Worm (Caenorhabditis elegans) whole organism, midembryonic: ENCODE data around the gene old-1.

Source experiments
- T22C8.4 ChIP-seq: fragments of 200-800 bp; sonication (Bioruptor generic); IDR thresholded peaks from 2 replicates; pipeline ENCODE4 v1.3.6; 2022; ENCODE audit warnings: missing genetic modification characterization, missing compliant biosample characterization
- flt-1 ChIP-seq: fragments of 200-800 bp; sonication (Bioruptor generic); IDR thresholded peaks from 2 replicates; pipeline ENCODE4 v1.3.6; 2022; ENCODE audit warnings: missing genetic modification characterization, missing compliant biosample characterization
- med-1 ChIP-seq: sonication (generic microtip); optimal IDR thresholded peaks from 2 replicates; lab custom pipeline; 2017; ENCODE audit warnings: missing genetic modification characterization, mild to moderate bottlenecking, missing compliant biosample characterization, antibody characterized with exemption, missing genetic modification reagents; ENCODE audit not compliant: insufficient read depth
- ref-1 ChIP-seq: fragments of 200-800 bp; sonication (Bioruptor generic); conservative IDR thresholded peaks from 2 replicates; pipeline ENCODE4 v1.3.6; 2022; ENCODE audit warnings: missing genetic modification reagents, missing genetic modification characterization, missing compliant biosample characterization
- ztf-23 ChIP-seq: fragments of 200-800 bp; sonication (Bioruptor generic); IDR thresholded peaks from 2 replicates; pipeline ENCODE4 v1.3.6; 2022; ENCODE audit warnings: missing genetic modification reagents, missing genetic modification characterization, missing compliant biosample characterization

DNA sequence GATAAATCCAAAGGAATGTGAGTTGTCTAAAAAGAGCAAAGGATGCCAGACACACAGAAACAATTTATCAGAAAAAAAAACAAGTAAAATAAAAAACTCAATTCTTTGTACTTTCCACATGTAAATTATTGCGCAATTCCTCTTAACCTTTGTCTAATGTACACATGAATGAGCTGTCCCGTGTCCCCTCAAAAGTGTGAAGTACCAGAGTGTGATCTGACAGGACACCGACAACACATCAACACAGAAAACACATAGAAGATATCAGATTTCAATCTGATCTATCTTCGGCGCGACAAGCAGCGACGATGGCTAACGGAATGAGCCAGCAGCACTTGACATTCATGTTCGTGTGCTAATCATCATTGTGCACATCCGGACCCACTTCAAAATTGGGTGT is 40.0 kb downstream of the old-1 start:
- no peak for TF ChIP-seq med-1
- TF ChIP-seq flt-1 = no peak
- no peak for TF ChIP-seq ref-1 (GFP tag; lab: Robert Waterston, UW)
- no peak for TF ChIP-seq ztf-23 (GFP tag; lab: Robert Waterston, UW)
- no peak for TF ChIP-seq T22C8.4 (GFP tag; lab: Robert Waterston, UW)
